Worm (Caenorhabditis elegans) whole organism, L4 larva: ENCODE results near the gene T26E4.18.

Experiments used
- ZK337.2 ChIP-seq: fragments of 200-800 bp; sonication (Bioruptor generic); IDR thresholded peaks from 2 replicates; pipeline ENCODE4 v1.3.6; 2022; ENCODE audit warnings: missing genetic modification reagents, missing genetic modification characterization, missing compliant biosample characterization
- mep-1 ChIP-seq: fragments of 150-350 bp; sonication (generic microtip); optimal IDR thresholded peaks from 3 replicates; lab custom pipeline; 2014; ENCODE audit warnings: missing biosample characterization, missing genetic modification characterization
- nhr-11 ChIP-seq: fragments of 150-350 bp; optimal IDR thresholded peaks from 2 replicates; lab custom pipeline; 2014; ENCODE audit warnings: missing biosample characterization, missing genetic modification characterization
- pqm-1 ChIP-seq: sonication (generic microtip); optimal IDR thresholded peaks from 2 replicates; lab custom pipeline; 2017; ENCODE audit warnings: missing biosample characterization, missing genetic modification characterization
- vab-7 ChIP-seq: fragments of 200-800 bp; sonication (Bioruptor generic); IDR thresholded peaks from 2 replicates; pipeline ENCODE4 v1.3.6; 2022; ENCODE audit warnings: missing genetic modification reagents, missing genetic modification characterization, missing compliant biosample characterization

ce11 chrV:15819983-15820382, 16.3 kb upstream of the T26E4.18 start, which contains the start of gene srbc-48:
- TF ChIP-seq vab-7 (GFP tag; lab: Robert Waterston, UW) (no peak), mep-1 (tag; lab: Kevin White, UChicago) (no peak), pqm-1 (tag; lab: Kevin White, UChicago) (no peak), nhr-11 (tag; lab: Kevin White, UChicago) (no peak), ZK337.2 (GFP tag; lab: Robert Waterston, UW) (no peak)
